Fruit fly (Drosophila melanogaster) whole organism, embryonic: ENCODE results near the gene CG4957.

Source experiments
- CG10462 ChIP-seq: fragments of 200-800 bp; sonication (Bioruptor generic); optimal IDR thresholded peaks from 2 replicates; lab custom pipeline; 2016; ENCODE audit warnings: missing biosample characterization, missing genetic modification characterization
- CG11695 ChIP-seq: fragments of 200-800 bp; sonication (Bioruptor generic); IDR thresholded peaks from 3 replicates; pipeline ENCODE4 v1.3.6; 2022; ENCODE audit warnings: missing biosample characterization, missing genetic modification characterization
- CG12219 ChIP-seq: fragments of 200-800 bp; sonication (Bioruptor generic); optimal IDR thresholded peaks from 3 replicates; lab custom pipeline; 2018; ENCODE audit warnings: missing biosample characterization, mild to moderate bottlenecking, missing genetic modification characterization
- CG13424 ChIP-seq: fragments of 200-800 bp; sonication (Bioruptor generic); optimal IDR thresholded peaks from 2 replicates; lab custom pipeline; 2019; ENCODE audit warnings: missing biosample characterization, mild to moderate bottlenecking, missing genetic modification characterization, moderate library complexity
- CG14965 ChIP-seq: fragments of 200-800 bp; sonication (Bioruptor generic); optimal IDR thresholded peaks from 2 replicates; lab custom pipeline; 2016; ENCODE audit warnings: missing biosample characterization, missing genetic modification characterization, borderline replicate concordance
- CG15269 ChIP-seq: fragments of 200-800 bp; sonication (Bioruptor generic); optimal IDR thresholded peaks from 2 replicates; lab custom pipeline; 2018; ENCODE audit warnings: missing biosample characterization, mild to moderate bottlenecking, missing genetic modification characterization, moderate library complexity
- CG15479 ChIP-seq: fragments of 200-800 bp; sonication (Bioruptor generic); optimal IDR thresholded peaks from 3 replicates; lab custom pipeline; 2019; ENCODE audit warnings: missing biosample characterization, mild to moderate bottlenecking, missing genetic modification characterization, moderate library complexity
- CG1603 ChIP-seq: fragments of 200-800 bp; sonication (Bioruptor generic); optimal IDR thresholded peaks from 2 replicates; lab custom pipeline; 2019; ENCODE audit warnings: missing biosample characterization, mild to moderate bottlenecking, missing genetic modification characterization, moderate library complexity
- CG17385 ChIP-seq: fragments of 200-800 bp; sonication (Bioruptor generic); optimal IDR thresholded peaks from 3 replicates; lab custom pipeline; 2018; ENCODE audit warnings: missing biosample characterization, mild to moderate bottlenecking, missing genetic modification characterization
- CG17568 ChIP-seq: fragments of 200-800 bp; sonication (Bioruptor generic); optimal IDR thresholded peaks from 2 replicates; lab custom pipeline; 2018; ENCODE audit warnings: missing biosample characterization, mild to moderate bottlenecking, missing genetic modification characterization, moderate library complexity
- CG30020 ChIP-seq: fragments of 200-800 bp; optimal IDR thresholded peaks from 2 replicates; lab custom pipeline; 2019; ENCODE audit warnings: missing biosample characterization, mild to moderate bottlenecking, missing genetic modification characterization, moderate library complexity
- CG31441 ChIP-seq: fragments of 200-800 bp; sonication (Bioruptor generic); IDR thresholded peaks from 2 replicates; pipeline ENCODE4 v1.3.6; 2022; ENCODE audit warnings: missing biosample characterization, missing genetic modification characterization
- CG3281 ChIP-seq: fragments of 200-800 bp; sonication (Bioruptor generic); optimal IDR thresholded peaks from 3 replicates; lab custom pipeline; 2017; ENCODE audit warnings: missing biosample characterization, mild to moderate bottlenecking, missing genetic modification characterization
- CG34224 ChIP-seq: fragments of 200-800 bp; sonication (Bioruptor generic); IDR thresholded peaks from 3 replicates; pipeline ENCODE4 v1.3.6; 2022; ENCODE audit warnings: missing biosample characterization, missing genetic modification characterization; ENCODE audit not compliant: partially characterized antibody
- CG3838 ChIP-seq: fragments of 200-800 bp; sonication (Bioruptor generic); optimal IDR thresholded peaks from 3 replicates; lab custom pipeline; 2016; ENCODE audit warnings: missing biosample characterization, missing genetic modification characterization
- CG3847 ChIP-seq: fragments of 200-800 bp; sonication (Bioruptor generic); IDR thresholded peaks from 2 replicates; pipeline ENCODE4 v1.3.6; 2022; ENCODE audit warnings: missing biosample characterization, missing genetic modification characterization
- CG5245 ChIP-seq: fragments of 200-800 bp; sonication (Bioruptor generic); optimal IDR thresholded peaks from 3 replicates; lab custom pipeline; 2016; ENCODE audit warnings: missing biosample characterization, missing genetic modification characterization
- CG5953 ChIP-seq: fragments of 200-800 bp; sonication (Bioruptor generic); IDR thresholded peaks from 2 replicates; pipeline ENCODE4 v1.3.6; 2022; ENCODE audit warnings: missing biosample characterization, missing genetic modification characterization
- CG6791 ChIP-seq: fragments of 200-800 bp; sonication (Bioruptor generic); IDR thresholded peaks from 3 replicates; pipeline ENCODE4 v1.3.6; 2022; ENCODE audit warnings: missing biosample characterization, missing genetic modification characterization; ENCODE audit not compliant: partially characterized antibody
- CrebB ChIP-seq: fragments of 200-800 bp; sonication (Bioruptor generic); optimal IDR thresholded peaks from 3 replicates; lab custom pipeline; 2018; ENCODE audit warnings: missing biosample characterization, mild to moderate bottlenecking, missing genetic modification characterization
- D ChIP-seq, 2 experiments: fragments of 200-800 bp in 1 of 2; fragments of >200 bp in 1 of 2; sonication (Bioruptor generic) in 1 of 2; optimal IDR thresholded peaks; 2 replicates in 1 of 2; 3 replicates in 1 of 2; lab custom pipeline; 2017; ENCODE audit warnings: mild to moderate bottlenecking in 1 of 2, missing biosample characterization in 1 of 2, missing genetic modification characterization in 1 of 2, missing genetic modification reagents in 1 of 2
- Deaf1 ChIP-seq: fragments of 200-800 bp; optimal IDR thresholded peaks from 3 replicates; lab custom pipeline; 2019; ENCODE audit warnings: missing biosample characterization, mild to moderate bottlenecking, missing genetic modification characterization, moderate library complexity
- GATAe ChIP-seq: fragments of 200-800 bp; sonication (Bioruptor generic); conservative IDR thresholded peaks from 2 replicates; pipeline ENCODE4 v1.3.6; 2022; ENCODE audit warnings: missing biosample characterization, missing genetic modification characterization
- Neu2 ChIP-seq: fragments of 200-800 bp; sonication (Bioruptor generic); optimal IDR thresholded peaks from 3 replicates; lab custom pipeline; 2016; ENCODE audit warnings: missing biosample characterization, missing genetic modification characterization, borderline replicate concordance
- Scr ChIP-seq: fragments of 200-800 bp; sonication (Bioruptor generic); IDR thresholded peaks from 2 replicates; pipeline ENCODE4 v1.3.6; 2022; ENCODE audit warnings: missing biosample characterization, missing genetic modification characterization; ENCODE audit not compliant: partially characterized antibody
- Ssrp ChIP-seq: fragments of 200-800 bp; sonication (Bioruptor generic); optimal IDR thresholded peaks from 2 replicates; lab custom pipeline; 2018; ENCODE audit warnings: missing biosample characterization, mild to moderate bottlenecking, missing genetic modification characterization, moderate library complexity
- Vsx1 ChIP-seq: fragments of 200-800 bp; sonication (Bioruptor generic); optimal IDR thresholded peaks from 2 replicates; lab custom pipeline; 2017; ENCODE audit warnings: missing biosample characterization, mild to moderate bottlenecking, missing genetic modification characterization, missing genetic modification reagents
- ase ChIP-seq: fragments of 200-800 bp; sonication (Bioruptor generic); IDR thresholded peaks from 3 replicates; pipeline ENCODE4 v1.3.6; 2022; ENCODE audit warnings: missing biosample characterization, missing genetic modification characterization
- ato ChIP-seq: fragments of 200-800 bp; sonication (Bioruptor generic); IDR thresholded peaks from 2 replicates; pipeline ENCODE4 v1.3.6; 2022; ENCODE audit warnings: missing biosample characterization, missing genetic modification characterization; ENCODE audit not compliant: partially characterized antibody
- cas ChIP-seq: fragments of 200-800 bp; sonication (Bioruptor generic); IDR thresholded peaks from 2 replicates; pipeline ENCODE4 v1.3.6; 2022; ENCODE audit warnings: missing biosample characterization, missing genetic modification characterization
- croc ChIP-seq: fragments of 200-800 bp; sonication (Bioruptor generic); conservative IDR thresholded peaks from 3 replicates; pipeline ENCODE4 v1.3.6; 2022; ENCODE audit warnings: missing biosample characterization, missing genetic modification characterization
- da ChIP-seq: fragments of 200-800 bp; sonication (Bioruptor generic); optimal IDR thresholded peaks from 2 replicates; lab custom pipeline; 2016; ENCODE audit warnings: missing biosample characterization, missing genetic modification characterization
- eyg ChIP-seq: fragments of 200-800 bp; sonication (Bioruptor generic); optimal IDR thresholded peaks from 3 replicates; lab custom pipeline; 2016; ENCODE audit warnings: missing biosample characterization, missing genetic modification characterization
- lmd ChIP-seq: fragments of 200-800 bp; sonication (Bioruptor generic); IDR thresholded peaks from 2 replicates; pipeline ENCODE4 v1.3.6; 2022; ENCODE audit warnings: missing biosample characterization, missing genetic modification characterization
- lola ChIP-seq, 3 experiments: fragments of >200 bp in 2 of 3; fragments of 200-800 bp in 1 of 3; sonication (Bioruptor generic) in 1 of 3; optimal IDR thresholded peaks; 2 replicates each; lab custom pipeline; 2017 to 2019; ENCODE audit warnings: missing biosample characterization in 3 of 3, missing genetic modification characterization in 3 of 3, mild to moderate bottlenecking in 1 of 3, moderate library complexity in 1 of 3
- nerfin-2 ChIP-seq: fragments of 200-800 bp; sonication (Bioruptor generic); IDR thresholded peaks from 2 replicates; pipeline ENCODE4 v1.3.6; 2022; ENCODE audit warnings: missing biosample characterization, missing genetic modification characterization; ENCODE audit not compliant: partially characterized antibody
- run ChIP-seq: fragments of 200-800 bp; sonication (Bioruptor generic); optimal IDR thresholded peaks from 3 replicates; lab custom pipeline; 2018; ENCODE audit warnings: missing biosample characterization, mild to moderate bottlenecking, missing genetic modification characterization
- sd ChIP-seq: fragments of 200-800 bp; sonication (Bioruptor generic); optimal IDR thresholded peaks from 3 replicates; lab custom pipeline; 2018; ENCODE audit warnings: missing biosample characterization, mild to moderate bottlenecking, missing genetic modification characterization, moderate library complexity
- trem ChIP-seq: fragments of 200-800 bp; optimal IDR thresholded peaks from 3 replicates; lab custom pipeline; 2019; ENCODE audit warnings: missing biosample characterization, mild to moderate bottlenecking, missing genetic modification characterization, moderate library complexity
- zf30C ChIP-seq: fragments of 200-800 bp; sonication (Bioruptor generic); optimal IDR thresholded peaks from 3 replicates; lab custom pipeline; 2018; ENCODE audit warnings: missing biosample characterization, mild to moderate bottlenecking, missing genetic modification characterization

Gene CG4957

dm6 chr2L:10299810-10300147 is 31.1 kb downstream of the CG4957 start, which contains the start of gene CYLD (continued):
- TF ChIP-seq ase (GFP tag; lab: Robert Waterston, UW), result no peak; the same call in 2 of the 3 replicates
- TF ChIP-seq trem (tag; lab: Kevin White, UChicago), result peak; percentile 75
- TF ChIP-seq CG31441, result peak; percentile 76
- TF ChIP-seq run (tag; lab: Kevin White, UChicago), result no peak
- no peak for TF ChIP-seq CG14965 (GFP tag; lab: Kevin White, UChicago)
- TF ChIP-seq CG5245 (GFP tag; lab: Kevin White, UChicago), result peak; percentile 44
- no peak for TF ChIP-seq nerfin-2
- peak; percentile 24 for TF ChIP-seq CG10462 (GFP tag; lab: Kevin White, UChicago)
- no peak for TF ChIP-seq CG3847
- peak; percentile 35; the same call in 1 of the 3 replicates for TF ChIP-seq CG34224 (GFP tag; lab: Robert Waterston, UW)
- peak; percentile 47 for TF ChIP-seq CG12219
- no peak; the same call in 1 of the 2 replicates for TF ChIP-seq Scr
- peak; percentile 76 for TF ChIP-seq CG1603
- TF ChIP-seq da (GFP tag; lab: Kevin White, UChicago), result no peak
- peak; percentile 15 for TF ChIP-seq Vsx1 (GFP tag; lab: Kevin White, UChicago)
- peak; percentile 63 for TF ChIP-seq Ssrp (tag; lab: Kevin White, UChicago)
- peak; percentile 63 for TF ChIP-seq CG3281 (GFP tag; lab: Kevin White, UChicago)
- TF ChIP-seq D (optimal IDR thresholded peaks at IDR 0.05; lab: Kevin White, UChicago), result no peak
- TF ChIP-seq D (GFP tag; optimal IDR thresholded peaks at IDR 0.05; lab: Kevin White, UChicago), result peak; percentile 29
- TF ChIP-seq Deaf1, result no peak
- peak; percentile 75 for TF ChIP-seq CG17385 (GFP tag; lab: Kevin White, UChicago)
- TF ChIP-seq CG15479 (GFP tag; lab: Kevin White, UChicago), result no peak
- TF ChIP-seq zf30C (GFP tag; lab: Kevin White, UChicago), result peak; percentile 86
- TF ChIP-seq Neu2, result no peak
- TF ChIP-seq GATAe (GFP tag; lab: Robert Waterston, UW), result no peak
- no peak for TF ChIP-seq cas (GFP tag; lab: Robert Waterston, UW)
- TF ChIP-seq CG6791 (GFP tag; lab: Robert Waterston, UW), result no peak
- TF ChIP-seq eyg, result no peak
- TF ChIP-seq CG30020 (tag; lab: Kevin White, UChicago), result peak; percentile 87
- TF ChIP-seq croc (GFP tag; lab: Robert Waterston, UW), result no peak
- no peak for TF ChIP-seq ato (GFP tag; lab: Robert Waterston, UW)
- no peak for TF ChIP-seq CrebB (tag; lab: Kevin White, UChicago)
- no peak for TF ChIP-seq CG5953 (GFP tag; lab: Robert Waterston, UW)
- peak; percentile 81 for TF ChIP-seq CG15269 (tag; lab: Kevin White, UChicago)
- no peak for TF ChIP-seq CG17568 (GFP tag; lab: Kevin White, UChicago)
- no peak; the same call in 1 of the 2 replicates for TF ChIP-seq lmd
- TF ChIP-seq CG11695 (GFP tag; lab: Robert Waterston, UW), result peak; percentile 75
- TF ChIP-seq lola (GFP tag; optimal IDR thresholded peaks at IDR 0.05; lab: Kevin White, UChicago), result peak in 1 of 3 experiments; percentile 56
- TF ChIP-seq CG3838, result peak; percentile 35
- peak; percentile 79 for TF ChIP-seq CG13424 (tag; lab: Kevin White, UChicago)
- peak; percentile 65 for TF ChIP-seq sd (tag; lab: Kevin White, UChicago)
